ENCODE assay signal across 2 fruit fly cellular contexts in the genomic region with DNA sequence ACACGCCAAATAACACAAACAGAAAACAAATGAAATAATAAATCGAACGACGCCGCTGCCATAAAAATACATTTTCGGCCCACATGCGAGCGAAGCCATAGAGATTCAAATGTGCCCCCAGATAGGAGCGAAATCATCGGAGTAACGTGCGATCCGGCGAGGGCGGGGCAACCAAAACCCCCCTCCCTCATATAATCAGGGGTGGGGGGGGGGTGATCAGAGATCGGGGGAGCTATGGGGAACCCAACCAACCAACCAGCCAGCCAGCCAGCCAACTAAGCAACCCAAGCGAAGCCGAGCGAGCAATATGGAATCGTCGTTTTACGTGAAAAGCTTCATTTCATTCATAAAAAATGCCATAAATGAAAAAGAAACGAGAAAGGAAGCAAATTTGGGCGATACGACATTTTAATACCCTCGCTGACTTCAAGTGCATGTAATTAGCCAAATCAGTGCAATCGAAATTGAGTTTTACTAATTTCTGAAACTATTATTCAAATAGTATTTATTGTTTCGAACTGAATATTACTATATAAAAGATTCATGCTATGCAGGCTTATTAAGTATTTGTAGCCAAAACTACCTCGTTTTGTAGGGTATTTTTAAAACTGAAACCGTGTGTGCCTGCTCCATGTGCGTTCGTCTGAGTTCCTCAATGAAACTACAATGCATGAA.
TF ChIP-seq lines count a peak whose summit lies in the region.

No protein-coding gene starts in this region.

TF ChIP-seq in whole organism, embryonic, 481 proteins besides CTCF, POLR2A, EP300 and RAD21 (continued from another document and continues in another):
- peak; percentile 3 for TF ChIP-seq psq (GFP tag; optimal IDR thresholded peaks at IDR 0.05; lab: Kevin White, UChicago)
- TF ChIP-seq Lhr (GFP tag; optimal IDR thresholded peaks at IDR 0.05; lab: Kevin White, UChicago) = no peak
- TF ChIP-seq CG12155 (GFP tag; optimal IDR thresholded peaks at IDR 0.05; lab: Kevin White, UChicago) = peak; percentile 66
- TF ChIP-seq CG32767 (GFP tag; IDR thresholded peaks at IDR 0.05; lab: Robert Waterston, UW) = peak; percentile 39; the same call in 1 of the 2 replicates
- peak; percentile 27 for TF ChIP-seq CG18476 (GFP tag; optimal IDR thresholded peaks at IDR 0.05; lab: Kevin White, UChicago)
- peak; percentile 42 for TF ChIP-seq salm (tag; optimal IDR thresholded peaks at IDR 0.05; lab: Kevin White, UChicago)
- peak; percentile 35 for TF ChIP-seq NC2β (GFP tag; optimal IDR thresholded peaks at IDR 0.05; lab: Kevin White, UChicago)
- peak; percentile 84 for TF ChIP-seq CG6175 (GFP tag; IDR thresholded peaks at IDR 0.05; lab: Robert Waterston, UW)
- TF ChIP-seq Blimp-1 (GFP tag; optimal IDR thresholded peaks at IDR 0.05; lab: Kevin White, UChicago) = peak; percentile 75
- TF ChIP-seq slou (GFP tag; optimal IDR thresholded peaks at IDR 0.05; lab: Kevin White, UChicago) = peak; percentile 15
- no peak for TF ChIP-seq Fer2 (tag; optimal IDR thresholded peaks at IDR 0.05; lab: Kevin White, UChicago)
- peak; percentile 64 for TF ChIP-seq CG10209 (GFP tag; optimal IDR thresholded peaks at IDR 0.05; lab: Kevin White, UChicago)
- peak; percentile 71 for TF ChIP-seq CG17359 (tag; optimal IDR thresholded peaks at IDR 0.05; lab: Kevin White, UChicago)
- TF ChIP-seq nmo (GFP tag; optimal IDR thresholded peaks at IDR 0.05; lab: Kevin White, UChicago) = peak; percentile 79
- TF ChIP-seq Gug (GFP tag; IDR thresholded peaks at IDR 0.05; lab: Robert Waterston, UW) = peak; percentile 43; the same call in 3 of the 4 replicates
- peak; percentile 65 for TF ChIP-seq tgo (GFP tag; IDR thresholded peaks at IDR 0.05; lab: Robert Waterston, UW)
- TF ChIP-seq tap (tag; optimal IDR thresholded peaks at IDR 0.05; lab: Kevin White, UChicago) = peak; percentile 37
- TF ChIP-seq CG4360 (GFP tag; IDR thresholded peaks at IDR 0.05; lab: Robert Waterston, UW) = peak; percentile 12; the same call in 1 of the 2 replicates
- TF ChIP-seq Ssrp (tag; optimal IDR thresholded peaks at IDR 0.05; lab: Kevin White, UChicago) = peak; percentile 67
- TF ChIP-seq otp (GFP tag; IDR thresholded peaks at IDR 0.05; lab: Robert Waterston, UW) = peak; percentile 39; the same call in 1 of the 3 replicates
- peak; percentile 17 for TF ChIP-seq CG13775 (GFP tag; optimal IDR thresholded peaks at IDR 0.05; lab: Kevin White, UChicago)
- peak; percentile 15 for TF ChIP-seq CG9609 (GFP tag; optimal IDR thresholded peaks at IDR 0.05; lab: Kevin White, UChicago)
- TF ChIP-seq sr (GFP tag; IDR thresholded peaks at IDR 0.05; lab: Robert Waterston, UW) = peak; percentile 49
- no peak for TF ChIP-seq Hr39 (optimal IDR thresholded peaks at IDR 0.05; lab: Kevin White, UChicago)
- peak; percentile 67 for TF ChIP-seq abd-A (tag; optimal IDR thresholded peaks at IDR 0.05; lab: Kevin White, UChicago)
- TF ChIP-seq Pdp1 (GFP tag; optimal IDR thresholded peaks at IDR 0.05; lab: Kevin White, UChicago) = peak; percentile 47 to 57
- peak; percentile 52 for TF ChIP-seq CG1602 (GFP tag; optimal IDR thresholded peaks at IDR 0.05; lab: Kevin White, UChicago)
- TF ChIP-seq CG1603 (tag; optimal IDR thresholded peaks at IDR 0.05; lab: Kevin White, UChicago) = peak; percentile 78
- peak; percentile 49 for TF ChIP-seq gsb-n (tag; optimal IDR thresholded peaks at IDR 0.05; lab: Kevin White, UChicago)
- TF ChIP-seq lbe (GFP tag; optimal IDR thresholded peaks at IDR 0.05; lab: Kevin White, UChicago) = peak; percentile 46
- no peak for TF ChIP-seq wek (GFP tag; optimal IDR thresholded peaks at IDR 0.05; lab: Kevin White, UChicago)
- no peak for TF ChIP-seq CG31365 (tag; optimal IDR thresholded peaks at IDR 0.05; lab: Kevin White, UChicago)
- TF ChIP-seq fu2 (GFP tag; optimal IDR thresholded peaks at IDR 0.05; lab: Kevin White, UChicago) = no peak
- peak; percentile 43 for TF ChIP-seq az2 (GFP tag; optimal IDR thresholded peaks at IDR 0.05; lab: Kevin White, UChicago)
- peak; percentile 54 for TF ChIP-seq Deaf1 (tag; optimal IDR thresholded peaks at IDR 0.05; lab: Kevin White, UChicago)
- TF ChIP-seq al (GFP tag; IDR thresholded peaks at IDR 0.05; lab: Robert Waterston, UW) = 0 out of 2 replicates have a peak, but pooled peaks have one; percentile 17
- peak; percentile 52 for TF ChIP-seq ewg (GFP tag; optimal IDR thresholded peaks at IDR 0.05; lab: Kevin White, UChicago)
- TF ChIP-seq CG12659 (GFP tag; optimal IDR thresholded peaks at IDR 0.05; lab: Kevin White, UChicago) = peak; percentile 3
- peak; percentile 17 for TF ChIP-seq Max (GFP tag; optimal IDR thresholded peaks at IDR 0.05; lab: Kevin White, UChicago)
- peak; percentile 40 for TF ChIP-seq CG12219 (GFP tag; optimal IDR thresholded peaks at IDR 0.05; lab: Kevin White, UChicago)
- no peak for TF ChIP-seq grn (GFP tag; optimal IDR thresholded peaks at IDR 0.05; lab: Kevin White, UChicago)
- peak; percentile 81 for TF ChIP-seq Oli (tag; optimal IDR thresholded peaks at IDR 0.05; lab: Kevin White, UChicago)
- peak; percentile 50 for TF ChIP-seq CG10147 (GFP tag; optimal IDR thresholded peaks at IDR 0.05; lab: Kevin White, UChicago)
- peak; percentile 73 for TF ChIP-seq CG30403 (GFP tag; optimal IDR thresholded peaks at IDR 0.05; lab: Kevin White, UChicago)
- no peak for TF ChIP-seq CG14014 (GFP tag; IDR thresholded peaks at IDR 0.05; lab: Robert Waterston, UW)
- peak; percentile 66 for TF ChIP-seq Asciz (GFP tag; optimal IDR thresholded peaks at IDR 0.05; lab: Kevin White, UChicago)
- no peak for TF ChIP-seq zfh2 (GFP tag; optimal IDR thresholded peaks at IDR 0.05; lab: Kevin White, UChicago)
- peak; percentile 55; the same call in 1 of the 2 replicates for TF ChIP-seq Rfx (GFP tag; IDR thresholded peaks at IDR 0.05; lab: Robert Waterston, UW)
- TF ChIP-seq dmrt11E (tag; optimal IDR thresholded peaks at IDR 0.05; lab: Kevin White, UChicago) = peak; percentile 43
- TF ChIP-seq CHES-1-like (GFP tag; optimal IDR thresholded peaks at IDR 0.05; lab: Kevin White, UChicago) = peak; percentile 14
- TF ChIP-seq ssp (GFP tag; IDR thresholded peaks at IDR 0.05; lab: Robert Waterston, UW) = 0 out of 2 replicates have a peak, but pooled peaks have one; percentile 33
- TF ChIP-seq Nf-YC (tag; optimal IDR thresholded peaks at IDR 0.05; lab: Kevin White, UChicago) = peak; percentile 26
- peak; percentile 68 for TF ChIP-seq vvl (GFP tag; IDR thresholded peaks at IDR 0.05; lab: Robert Waterston, UW)
- no peak for TF ChIP-seq trh (GFP tag; optimal IDR thresholded peaks at IDR 0.05; lab: Kevin White, UChicago)
- TF ChIP-seq usp (GFP tag; optimal IDR thresholded peaks at IDR 0.05; lab: Kevin White, UChicago) = no peak
- TF ChIP-seq Rx (GFP tag; IDR thresholded peaks at IDR 0.05; lab: Robert Waterston, UW) = 0 out of 2 replicates have a peak, but pooled peaks have one; percentile 37
- TF ChIP-seq schlank (tag; optimal IDR thresholded peaks at IDR 0.05; lab: Kevin White, UChicago) = no peak
- no peak for TF ChIP-seq CG8290 (GFP tag; optimal IDR thresholded peaks at IDR 0.05; lab: Kevin White, UChicago)
- TF ChIP-seq CG8290 (tag; optimal IDR thresholded peaks at IDR 0.05; lab: Kevin White, UChicago) = peak in 1 of 2 experiments; percentile 31
- peak; percentile 22 for TF ChIP-seq CG8281 (tag; optimal IDR thresholded peaks at IDR 0.05; lab: Kevin White, UChicago)

TF ChIP-seq in whole organism, prepupa, 60 proteins besides CTCF, POLR2A, EP300 and RAD21 (continued from another document):
- TF ChIP-seq achi (GFP tag; optimal IDR thresholded peaks at IDR 0.05; lab: Kevin White, UChicago) = peak; percentile 62
- TF ChIP-seq CG3919 (GFP tag; optimal IDR thresholded peaks at IDR 0.05; lab: Kevin White, UChicago) = peak; percentile 70
- peak; percentile 51 for TF ChIP-seq CG3032 (tag; optimal IDR thresholded peaks at IDR 0.05; lab: Kevin White, UChicago)
- TF ChIP-seq Ets96B (tag; optimal IDR thresholded peaks at IDR 0.05; lab: Kevin White, UChicago) = peak; percentile 60
- no peak for TF ChIP-seq Hr38 (GFP tag; optimal IDR thresholded peaks at IDR 0.05; lab: Kevin White, UChicago)
- TF ChIP-seq fd85E (GFP tag; optimal IDR thresholded peaks at IDR 0.05; lab: Kevin White, UChicago) = no peak
- peak; percentile 61 for TF ChIP-seq CG31627 (GFP tag; optimal IDR thresholded peaks at IDR 0.05; lab: Kevin White, UChicago)
- TF ChIP-seq Sox102F (GFP tag; optimal IDR thresholded peaks at IDR 0.05; lab: Kevin White, UChicago) = peak; percentile 61
- TF ChIP-seq Eip93F (GFP tag; optimal IDR thresholded peaks at IDR 0.05; lab: Kevin White, UChicago) = no peak
- peak; percentile 49 for TF ChIP-seq CG1621 (tag; optimal IDR thresholded peaks at IDR 0.05; lab: Kevin White, UChicago)
- peak; percentile 71 for TF ChIP-seq esn (GFP tag; optimal IDR thresholded peaks at IDR 0.05; lab: Kevin White, UChicago)
- TF ChIP-seq Hr39 (GFP tag; optimal IDR thresholded peaks at IDR 0.05; lab: Kevin White, UChicago) = peak; percentile 67
- TF ChIP-seq dac (GFP tag; optimal IDR thresholded peaks at IDR 0.05; lab: Kevin White, UChicago) = no peak
- TF ChIP-seq CG6808 (GFP tag; optimal IDR thresholded peaks at IDR 0.05; lab: Kevin White, UChicago) = peak; percentile 44
- TF ChIP-seq salr (GFP tag; optimal IDR thresholded peaks at IDR 0.05; lab: Kevin White, UChicago) = peak; percentile 32 to 43
- no peak for TF ChIP-seq CG9139 (GFP tag; optimal IDR thresholded peaks at IDR 0.05; lab: Kevin White, UChicago)
- TF ChIP-seq Eip75B (GFP tag; optimal IDR thresholded peaks at IDR 0.05; lab: Kevin White, UChicago) = peak; percentile 69
- TF ChIP-seq vri (GFP tag; optimal IDR thresholded peaks at IDR 0.05; lab: Kevin White, UChicago) = peak; percentile 56
- TF ChIP-seq Ets21C (GFP tag; optimal IDR thresholded peaks at IDR 0.05; lab: Kevin White, UChicago) = peak; percentile 44
- peak; percentile 64 for TF ChIP-seq CG10669 (GFP tag; optimal IDR thresholded peaks at IDR 0.05; lab: Kevin White, UChicago)
- TF ChIP-seq Lpt (GFP tag; optimal IDR thresholded peaks at IDR 0.05; lab: Kevin White, UChicago) = peak; percentile 53
- peak; percentile 73 for TF ChIP-seq Met (GFP tag; optimal IDR thresholded peaks at IDR 0.05; lab: Kevin White, UChicago)
- peak; percentile 48 for TF ChIP-seq CG7368 (GFP tag; optimal IDR thresholded peaks at IDR 0.05; lab: Kevin White, UChicago)
- TF ChIP-seq CG6854 (GFP tag; optimal IDR thresholded peaks at IDR 0.05; lab: Kevin White, UChicago) = no peak
- TF ChIP-seq Blimp-1 (GFP tag; optimal IDR thresholded peaks at IDR 0.05; lab: Kevin White, UChicago) = no peak
- TF ChIP-seq CG8632 (GFP tag; optimal IDR thresholded peaks at IDR 0.05; lab: Kevin White, UChicago) = peak; percentile 45
- TF ChIP-seq Smox (GFP tag; optimal IDR thresholded peaks at IDR 0.05; lab: Kevin White, UChicago) = peak; percentile 63
- TF ChIP-seq CG32006 (GFP tag; optimal IDR thresholded peaks at IDR 0.05; lab: Kevin White, UChicago) = peak; percentile 81
- TF ChIP-seq CG6276 (GFP tag; optimal IDR thresholded peaks at IDR 0.05; lab: Kevin White, UChicago) = peak; percentile 57
- peak; percentile 67 for TF ChIP-seq acj6 (GFP tag; optimal IDR thresholded peaks at IDR 0.05; lab: Kevin White, UChicago)
- no peak for TF ChIP-seq CG11294 (GFP tag; IDR thresholded peaks at IDR 0.05; lab: Robert Waterston, UW)
- peak; percentile 57 for TF ChIP-seq Gug (GFP tag; IDR thresholded peaks at IDR 0.05; lab: Robert Waterston, UW)
- TF ChIP-seq Eip78C (GFP tag; lab: Kevin White, UChicago) = peak; percentile 93
- TF ChIP-seq eg (GFP tag; IDR thresholded peaks at IDR 0.05; lab: Robert Waterston, UW) = peak; percentile 49; the same call in 1 of the 3 replicates
- peak; percentile 76 for TF ChIP-seq CG15336 (GFP tag; IDR thresholded peaks at IDR 0.05; lab: Robert Waterston, UW)
- TF ChIP-seq OdsH (GFP tag; optimal IDR thresholded peaks at IDR 0.05; lab: Kevin White, UChicago) = peak; percentile 70
- TF ChIP-seq net (GFP tag; optimal IDR thresholded peaks at IDR 0.05; lab: Kevin White, UChicago) = peak; percentile 35
- TF ChIP-seq CG8319 (GFP tag; optimal IDR thresholded peaks at IDR 0.05; lab: Kevin White, UChicago) = peak; percentile 21
- peak; percentile 66 for TF ChIP-seq Sox14 (GFP tag; optimal IDR thresholded peaks at IDR 0.05; lab: Kevin White, UChicago)
- TF ChIP-seq pdm3 (GFP tag; optimal IDR thresholded peaks at IDR 0.05; lab: Kevin White, UChicago) = peak; percentile 81
